Fruit fly (Drosophila melanogaster) whole organism, wandering third instar larva: Measurements from ENCODE around the gene CG12541.

ENCODE experiments used
- Abd-B ChIP-seq: fragments of >200 bp; optimal IDR thresholded peaks from 2 replicates; lab custom pipeline; 2017; ENCODE audit warnings: missing biosample characterization, missing genetic modification characterization
- CG32264 ChIP-seq: fragments of 200-800 bp; sonication (Bioruptor generic); optimal IDR thresholded peaks from 2 replicates; lab custom pipeline; 2016; ENCODE audit warnings: missing biosample characterization, missing genetic modification characterization
- CG9705 ChIP-seq: fragments of 200-800 bp; sonication (Bioruptor generic); optimal IDR thresholded peaks from 2 replicates; lab custom pipeline; 2018; ENCODE audit warnings: missing biosample characterization, mild to moderate bottlenecking, missing genetic modification characterization
- CrebA ChIP-seq: fragments of 200-800 bp; sonication (Bioruptor generic); optimal IDR thresholded peaks from 2 replicates; lab custom pipeline; 2016; ENCODE audit warnings: missing biosample characterization, mild to moderate bottlenecking, missing genetic modification characterization, borderline replicate concordance
- Dfd ChIP-seq: fragments of >200 bp; optimal IDR thresholded peaks from 2 replicates; lab custom pipeline; 2017; ENCODE audit warnings: missing biosample characterization, missing genetic modification characterization
- Dif ChIP-seq: fragments of 200-275, 200-300 bp; sonication (Bioruptor generic); optimal IDR thresholded peaks from 2 replicates; lab custom pipeline; 2018; ENCODE audit warnings: missing biosample characterization, missing genetic modification characterization; ENCODE audit not compliant: partially characterized antibody
- GATAd ChIP-seq: sonication (Bioruptor generic); optimal IDR thresholded peaks from 2 replicates; lab custom pipeline; 2016; ENCODE audit warnings: missing biosample characterization, missing genetic modification characterization
- HLH106 ChIP-seq: fragments of 200-800 bp; optimal IDR thresholded peaks from 3 replicates; lab custom pipeline; 2019; ENCODE audit warnings: missing biosample characterization, mild to moderate bottlenecking, missing genetic modification characterization, moderate library complexity
- Hnf4 ChIP-seq: fragments of 200-800 bp; sonication (Bioruptor generic); optimal IDR thresholded peaks from 2 replicates; lab custom pipeline; 2016; ENCODE audit warnings: missing biosample characterization, mild to moderate bottlenecking, missing genetic modification characterization
- Hr78 ChIP-seq: fragments of >200 bp; optimal IDR thresholded peaks from 2 replicates; lab custom pipeline; 2017; ENCODE audit warnings: missing biosample characterization, missing genetic modification characterization
- Hr83 ChIP-seq: fragments of 200-300 bp; sonication (Bioruptor generic); optimal IDR thresholded peaks from 2 replicates; lab custom pipeline; 2016; ENCODE audit warnings: missing biosample characterization, mild to moderate bottlenecking, missing genetic modification characterization, moderate library complexity; ENCODE audit not compliant: poor library complexity, severe bottlenecking
- Jra ChIP-seq: sonication (Bioruptor generic); optimal IDR thresholded peaks from 2 replicates; lab custom pipeline; 2016; ENCODE audit warnings: missing biosample characterization, missing genetic modification characterization
- Mio ChIP-seq: sonication (Bioruptor generic); optimal IDR thresholded peaks from 2 replicates; lab custom pipeline; 2016; ENCODE audit warnings: missing biosample characterization, missing genetic modification characterization
- Myc ChIP-seq: fragments of >200 bp; optimal IDR thresholded peaks from 2 replicates; lab custom pipeline; 2017
- N ChIP-seq: fragments of >200 bp; optimal IDR thresholded peaks from 2 replicates; lab custom pipeline; 2018; ENCODE audit warnings: missing biosample characterization, missing external identifiers, missing genetic modification characterization
- OdsH ChIP-seq: fragments of 200-800 bp; sonication (Bioruptor generic); optimal IDR thresholded peaks from 2 replicates; lab custom pipeline; 2016; ENCODE audit warnings: missing biosample characterization, mild to moderate bottlenecking, missing genetic modification characterization
- Rel ChIP-seq, 2 experiments: fragments of 200-800 bp; sonication (Bioruptor generic) in 1 of 2; optimal IDR thresholded peaks; 2 replicates in 1 of 2; 3 replicates in 1 of 2; lab custom pipeline; 2016 to 2019; ENCODE audit warnings: mild to moderate bottlenecking in 2 of 2, missing biosample characterization in 2 of 2, missing genetic modification characterization in 2 of 2, moderate library complexity in 1 of 2
- Sp1 ChIP-seq: fragments of 200-800 bp; sonication (Bioruptor generic); optimal IDR thresholded peaks from 3 replicates; lab custom pipeline; 2019; ENCODE audit warnings: missing biosample characterization, mild to moderate bottlenecking, missing genetic modification characterization, moderate library complexity
- Vsx2 ChIP-seq: fragments of 200-300, 225-300 bp; sonication (Bioruptor generic); optimal IDR thresholded peaks from 2 replicates; lab custom pipeline; 2018; ENCODE audit warnings: missing biosample characterization, missing genetic modification characterization; ENCODE audit not compliant: partially characterized antibody
- br ChIP-seq: fragments of 200-800 bp; sonication (Bioruptor generic); optimal IDR thresholded peaks from 2 replicates; lab custom pipeline; 2016; ENCODE audit warnings: missing biosample characterization, missing genetic modification characterization
- brk ChIP-seq: fragments of 200-800 bp; sonication (Bioruptor generic); optimal IDR thresholded peaks from 2 replicates; lab custom pipeline; 2016; ENCODE audit warnings: missing biosample characterization, mild to moderate bottlenecking, missing genetic modification characterization
- dl ChIP-seq, 2 experiments: fragments of 175-275, 200-275 bp in 1 of 2; fragments of 200-275 bp in 1 of 2; sonication (Bioruptor generic); optimal IDR thresholded peaks; lab custom pipeline; 2018; ENCODE audit warnings: mild to moderate bottlenecking in 2 of 2, missing biosample characterization in 2 of 2, missing genetic modification characterization in 2 of 2, moderate library complexity in 2 of 2; ENCODE audit not compliant: partially characterized antibody in 2 of 2, insufficient read depth in 1 of 2
- dmrt93B ChIP-seq: fragments of 200-800 bp; sonication (Bioruptor generic); optimal IDR thresholded peaks from 2 replicates; lab custom pipeline; 2018; ENCODE audit warnings: missing biosample characterization, mild to moderate bottlenecking, missing genetic modification characterization
- dsf ChIP-seq: sonication (Bioruptor generic); optimal IDR thresholded peaks from 2 replicates; lab custom pipeline; 2016; ENCODE audit warnings: missing biosample characterization, missing genetic modification characterization, borderline replicate concordance
- ey ChIP-seq: fragments of 200-800 bp; sonication (Bioruptor generic); optimal IDR thresholded peaks from 2 replicates; lab custom pipeline; 2016; ENCODE audit warnings: missing biosample characterization, missing genetic modification characterization
- foxo ChIP-seq, 2 experiments: fragments of 200-800 bp; sonication (Bioruptor generic); optimal IDR thresholded peaks; 2 replicates in 1 of 2; 3 replicates in 1 of 2; lab custom pipeline; 2016 to 2017; ENCODE audit warnings: missing biosample characterization in 2 of 2, missing genetic modification characterization in 2 of 2
- fru ChIP-seq: fragments of 200-800 bp; sonication (Bioruptor generic); optimal IDR thresholded peaks from 3 replicates; lab custom pipeline; 2016; ENCODE audit warnings: missing biosample characterization, mild to moderate bottlenecking, missing genetic modification characterization
- h ChIP-seq: fragments of 200-800 bp; sonication (Bioruptor generic); optimal IDR thresholded peaks from 3 replicates; lab custom pipeline; 2016; ENCODE audit warnings: missing biosample characterization, mild to moderate bottlenecking, missing genetic modification characterization
- jim ChIP-seq: fragments of 175-275, 200-325 bp; sonication (Bioruptor generic); optimal IDR thresholded peaks from 2 replicates; lab custom pipeline; 2016; ENCODE audit warnings: missing biosample characterization, mild to moderate bottlenecking, missing genetic modification characterization
- lola ChIP-seq: fragments of >200 bp; optimal IDR thresholded peaks from 2 replicates; lab custom pipeline; 2017; ENCODE audit warnings: missing biosample characterization, missing genetic modification characterization
- pan ChIP-seq: fragments of >200 bp; optimal IDR thresholded peaks from 2 replicates; lab custom pipeline; 2017
- psq ChIP-seq: fragments of 200-800 bp; sonication (Bioruptor generic); optimal IDR thresholded peaks from 3 replicates; lab custom pipeline; 2017; ENCODE audit warnings: missing biosample characterization, mild to moderate bottlenecking, missing genetic modification characterization, moderate library complexity
- rgr ChIP-seq: fragments of 200-800 bp; sonication (Bioruptor generic); optimal IDR thresholded peaks from 3 replicates; lab custom pipeline; 2016; ENCODE audit warnings: missing biosample characterization, mild to moderate bottlenecking, missing genetic modification characterization
- sage ChIP-seq: fragments of 200-800 bp; sonication (Bioruptor generic); optimal IDR thresholded peaks from 2 replicates; lab custom pipeline; 2016; ENCODE audit warnings: missing biosample characterization, mild to moderate bottlenecking, missing genetic modification characterization
- sv ChIP-seq: fragments of 200-800 bp; sonication (Bioruptor generic); optimal IDR thresholded peaks from 3 replicates; lab custom pipeline; 2016; ENCODE audit warnings: missing biosample characterization, missing genetic modification characterization
- tai ChIP-seq: sonication (Bioruptor generic); optimal IDR thresholded peaks from 2 replicates; lab custom pipeline; 2016; ENCODE audit warnings: missing biosample characterization, missing genetic modification characterization
- usp ChIP-seq: fragments of >200 bp; optimal IDR thresholded peaks from 2 replicates; lab custom pipeline; 2017; ENCODE audit warnings: missing biosample characterization, missing genetic modification characterization
- woc ChIP-seq: sonication (Bioruptor generic); optimal IDR thresholded peaks from 2 replicates; lab custom pipeline; 2016; ENCODE audit warnings: missing biosample characterization, mild to moderate bottlenecking, missing genetic modification characterization

Gene CG12541

dm6 chrX:7034892-7035291, 31.0 kb downstream of the CG12541 start:
- TF ChIP-seq Mio (GFP tag; lab: Kevin White, UChicago) = no peak
- no peak for TF ChIP-seq Hr78
- no peak for TF ChIP-seq dmrt93B
- TF ChIP-seq OdsH = no peak
- TF ChIP-seq ey (GFP tag; lab: Kevin White, UChicago) = no peak

- TF ChIP-seq CG32264 (GFP tag; lab: Kevin White, UChicago) = no peak
- TF ChIP-seq Hr78 = no peak
- TF ChIP-seq CrebA (GFP tag; lab: Kevin White, UChicago) = no peak
- TF ChIP-seq Dfd (GFP tag; lab: Kevin White, UChicago) = no peak
- no peak for TF ChIP-seq usp (GFP tag; lab: Kevin White, UChicago)
- no peak for TF ChIP-seq dsf (GFP tag; lab: Kevin White, UChicago)
- TF ChIP-seq lola (GFP tag; lab: Kevin White, UChicago) = no peak
- peak; percentile 48 for TF ChIP-seq Myc (lab: Kevin White, UChicago)
- no peak for TF ChIP-seq brk (GFP tag; lab: Kevin White, UChicago)
- TF ChIP-seq rgr = peak; percentile 34
- no peak for TF ChIP-seq GATAd (GFP tag; lab: Kevin White, UChicago)
- TF ChIP-seq Hr83 (GFP tag; lab: Kevin White, UChicago) = peak; percentile 0
- TF ChIP-seq Mio (GFP tag; lab: Kevin White, UChicago) = no peak
- TF ChIP-seq Sp1 (GFP tag; lab: Kevin White, UChicago) = peak; percentile 5
- peak; percentile 8 to 78 for TF ChIP-seq foxo (GFP tag; optimal IDR thresholded peaks at IDR 0.05; lab: Kevin White, UChicago)
- no peak for TF ChIP-seq sage (GFP tag; lab: Kevin White, UChicago)
- TF ChIP-seq CG9705 (GFP tag; lab: Kevin White, UChicago) = no peak
- TF ChIP-seq jim = no peak
- peak; percentile 5 for TF ChIP-seq Jra (GFP tag; lab: Kevin White, UChicago)
- peak; percentile 53 for TF ChIP-seq pan (lab: Kevin White, UChicago)
- TF ChIP-seq Vsx2 (GFP tag; lab: Kevin White, UChicago) = no peak
- no peak for TF ChIP-seq Abd-B (GFP tag; lab: Kevin White, UChicago)
- TF ChIP-seq N (GFP tag; lab: Kevin White, UChicago) = no peak
- peak; percentile 22 for TF ChIP-seq h (GFP tag; lab: Kevin White, UChicago)
- peak; percentile 69 for TF ChIP-seq ey (GFP tag; lab: Kevin White, UChicago)
- peak; percentile 68 for TF ChIP-seq tai
- peak; percentile 38 for TF ChIP-seq HLH106
- peak; percentile 90 for TF ChIP-seq woc (GFP tag; lab: Kevin White, UChicago)
- TF ChIP-seq OdsH = no peak
- TF ChIP-seq br (GFP tag; lab: Kevin White, UChicago) = peak; percentile 10
- peak; percentile 57 for TF ChIP-seq Hnf4
- no peak for TF ChIP-seq Dif (GFP tag; lab: Kevin White, UChicago)
- no peak for TF ChIP-seq dl (GFP tag; optimal IDR thresholded peaks at IDR 0.05; lab: Kevin White, UChicago; ENCODE audit: insufficient read depth in 1 of 2, partially characterized antibody in 2 of 2)
- TF ChIP-seq psq (GFP tag; lab: Kevin White, UChicago) = no peak
- TF ChIP-seq dmrt93B = no peak
- TF ChIP-seq Rel (GFP tag; optimal IDR thresholded peaks at IDR 0.05; lab: Kevin White, UChicago) = no peak
- peak; percentile 8 for TF ChIP-seq Rel (tag; optimal IDR thresholded peaks at IDR 0.05; lab: Kevin White, UChicago)
- TF ChIP-seq sv (GFP tag; lab: Kevin White, UChicago) = peak; percentile 66
- peak; percentile 43 for TF ChIP-seq fru
Observed at dm6 chrX:7014931-7015428, 50.9 kb downstream of the CG12541 start.
